Worm (Caenorhabditis elegans) whole organism, L1 larva: ENCODE measurements around the gene ZK287.9.
A peak's percentile ranks its signal among the peaks of the same experiment; 100 is the strongest.

Experiments
- C04F5.9 ChIP-seq: sonication (generic microtip); optimal IDR thresholded peaks from 2 replicates; lab custom pipeline; 2016; ENCODE audit warnings: missing genetic modification characterization, missing compliant biosample characterization
- C16A3.4 ChIP-seq: fragments of 150-350 bp; optimal IDR thresholded peaks from 2 replicates; lab custom pipeline; 2014; ENCODE audit warnings: missing biosample characterization, missing genetic modification characterization
- aha-1 ChIP-seq: fragments of 150-350 bp; optimal IDR thresholded peaks from 2 replicates; lab custom pipeline; 2014; ENCODE audit warnings: missing biosample characterization, missing genetic modification characterization
- alr-1 ChIP-seq: fragments of 200-800 bp; sonication (Bioruptor generic); optimal IDR thresholded peaks from 2 replicates; lab custom pipeline; 2018; ENCODE audit warnings: borderline replicate concordance, mild to moderate bottlenecking, missing genetic modification characterization, missing compliant biosample characterization
- aly-2 ChIP-seq: fragments of 150-350 bp; optimal IDR thresholded peaks from 2 replicates; lab custom pipeline; 2014; ENCODE audit warnings: missing biosample characterization, missing genetic modification characterization
- blmp-1 ChIP-seq: fragments of 150-350 bp; optimal IDR thresholded peaks from 2 replicates; lab custom pipeline; 2014; ENCODE audit warnings: missing biosample characterization, missing genetic modification characterization
- ceh-63 ChIP-seq: fragments of 200-800 bp; sonication (Bioruptor generic); optimal IDR thresholded peaks from 2 replicates; lab custom pipeline; 2018; ENCODE audit warnings: mild to moderate bottlenecking, missing genetic modification characterization, missing compliant biosample characterization
- ceh-82 ChIP-seq, 3 experiments: fragments of 150-350 bp in 1 of 3; sonication (generic microtip) in 2 of 3; optimal IDR thresholded peaks; 2 replicates each; lab custom pipeline; 2014 to 2017; ENCODE audit warnings: missing biosample characterization in 3 of 3, missing genetic modification characterization in 3 of 3
- ceh-88 ChIP-seq: fragments of 200-800 bp; sonication (Bioruptor generic); IDR thresholded peaks from 2 replicates; pipeline ENCODE4 v1.3.6; 2022; ENCODE audit warnings: missing genetic modification characterization, missing compliant biosample characterization
- dpl-1 ChIP-seq, 3 experiments: fragments of 150-350 bp in 2 of 3; sonication (generic microtip) in 1 of 3; optimal IDR thresholded peaks; 2 replicates each; lab custom pipeline; 2014 to 2017; ENCODE audit warnings: missing biosample characterization in 3 of 3, missing genetic modification characterization in 3 of 3, missing genetic modification reagents in 3 of 3
- efl-1 ChIP-seq, 4 experiments: fragments of 150-350 bp; optimal IDR thresholded peaks in 3 of 4; peaks in 1 of 4; 1 replicate in 1 of 4; 2 replicates in 3 of 4; lab custom pipeline; 2014; ENCODE audit warnings: missing biosample characterization in 2 of 4, missing genetic modification characterization in 2 of 4, missing genetic modification reagents in 2 of 4
- egl-13 ChIP-seq: sonication (generic microtip); optimal IDR thresholded peaks from 2 replicates; lab custom pipeline; 2016; ENCODE audit warnings: missing genotype, missing genetic modification reagents, missing genetic modification characterization, missing compliant biosample characterization
- elt-3 ChIP-seq, 6 experiments: fragments of 150-350 bp in 1 of 6; sonication (generic microtip); optimal IDR thresholded peaks; 2 replicates each; lab custom pipeline; 2017 to 2018; ENCODE audit warnings: missing biosample characterization in 6 of 6, missing genetic modification characterization in 6 of 6, inconsistent platforms in 1 of 6
- ets-5 ChIP-seq: fragments of 200-800 bp; sonication (Bioruptor generic); IDR thresholded peaks from 2 replicates; pipeline ENCODE4 v1.3.6; 2022; ENCODE audit warnings: missing genetic modification characterization, missing compliant biosample characterization
- fkh-10 ChIP-seq: sonication (generic microtip); optimal IDR thresholded peaks from 2 replicates; lab custom pipeline; 2017; ENCODE audit warnings: missing biosample characterization, missing genetic modification reagents, missing genetic modification characterization
- fkh-4 ChIP-seq: sonication (generic microtip); optimal IDR thresholded peaks from 2 replicates; lab custom pipeline; 2016; ENCODE audit warnings: missing compliant biosample characterization, missing genetic modification characterization, borderline replicate concordance
- fkh-8 ChIP-seq: sonication (generic microtip); optimal IDR thresholded peaks from 2 replicates; lab custom pipeline; 2016; ENCODE audit warnings: mild to moderate bottlenecking, missing genetic modification characterization, missing compliant biosample characterization
- fos-1 ChIP-seq: fragments of 150-350 bp; optimal IDR thresholded peaks from 2 replicates; lab custom pipeline; 2014; ENCODE audit warnings: missing biosample characterization, missing genetic modification characterization
- grh-1 ChIP-seq: fragments of 200-800 bp; sonication (Bioruptor generic); IDR thresholded peaks from 2 replicates; pipeline ENCODE4 v1.3.6; 2022; ENCODE audit warnings: missing genetic modification reagents, missing genetic modification characterization, missing compliant biosample characterization
- hpl-2 ChIP-seq: fragments of 150-350 bp; optimal IDR thresholded peaks from 2 replicates; lab custom pipeline; 2014; ENCODE audit warnings: missing biosample characterization, missing genetic modification reagents, missing genetic modification characterization
- irx-1 ChIP-seq: sonication (generic microtip); optimal IDR thresholded peaks from 2 replicates; lab custom pipeline; 2016; ENCODE audit warnings: missing genetic modification characterization, missing compliant biosample characterization
- isw-1 ChIP-seq: fragments of 200-800 bp; sonication (Bioruptor generic); IDR thresholded peaks from 2 replicates; pipeline ENCODE4 v1.3.6; 2022; ENCODE audit warnings: missing genetic modification characterization, missing compliant biosample characterization
- lin-14 ChIP-seq: fragments of 200-800 bp; sonication (Bioruptor generic); optimal IDR thresholded peaks from 2 replicates; lab custom pipeline; 2018; ENCODE audit warnings: mild to moderate bottlenecking, missing genetic modification characterization, moderate library complexity, missing compliant biosample characterization
- lin-15B ChIP-seq: fragments of 150-350 bp; sonication (generic microtip); optimal IDR thresholded peaks from 3 replicates; lab custom pipeline; 2014; ENCODE audit warnings: missing biosample characterization, missing genetic modification characterization
- lin-35 ChIP-seq, 2 experiments: fragments of 150-350 bp; optimal IDR thresholded peaks; 2 replicates each; lab custom pipeline; 2014; ENCODE audit warnings: missing biosample characterization in 2 of 2, missing genetic modification characterization in 2 of 2, missing genetic modification reagents in 2 of 2
- lsy-2 ChIP-seq, 2 experiments: fragments of 150-350 bp; optimal IDR thresholded peaks; 2 replicates each; lab custom pipeline; 2014; ENCODE audit warnings: missing biosample characterization in 2 of 2, missing genetic modification characterization in 2 of 2
- mab-9 ChIP-seq: fragments of 200-800 bp; sonication (Bioruptor generic); IDR thresholded peaks from 2 replicates; pipeline ENCODE4 v1.3.6; 2022; ENCODE audit warnings: missing genetic modification reagents, missing genetic modification characterization, missing compliant biosample characterization
- mep-1 ChIP-seq: fragments of 150-350 bp; optimal IDR thresholded peaks from 2 replicates; lab custom pipeline; 2014; ENCODE audit warnings: missing biosample characterization, missing genetic modification characterization
- nhr-11 ChIP-seq: fragments of 150-350 bp; optimal IDR thresholded peaks from 2 replicates; lab custom pipeline; 2014; ENCODE audit warnings: missing biosample characterization, missing genetic modification characterization
- nhr-19 ChIP-seq: fragments of 200-800 bp; sonication (Bioruptor generic); conservative IDR thresholded peaks from 2 replicates; pipeline ENCODE4 v1.3.6; 2022; ENCODE audit warnings: missing genetic modification characterization, missing compliant biosample characterization
- nhr-20 ChIP-seq: sonication (generic microtip); optimal IDR thresholded peaks from 2 replicates; lab custom pipeline; 2016; ENCODE audit warnings: mild to moderate bottlenecking, missing genetic modification characterization, missing compliant biosample characterization
- nhr-28 ChIP-seq: fragments of 150-350 bp; optimal IDR thresholded peaks from 2 replicates; lab custom pipeline; 2014; ENCODE audit warnings: missing biosample characterization, missing genetic modification characterization
- nhr-71 ChIP-seq: sonication (generic microtip); optimal IDR thresholded peaks from 2 replicates; lab custom pipeline; 2016; ENCODE audit warnings: mild to moderate bottlenecking, missing genetic modification characterization, moderate library complexity, missing compliant biosample characterization
- nhr-85 ChIP-seq: sonication (generic microtip); peaks from one replicate; lab custom pipeline; 2016; ENCODE audit warnings: missing genetic modification characterization, inconsistent platforms, missing compliant biosample characterization
- nhr-90 ChIP-seq: sonication (generic microtip); optimal IDR thresholded peaks from 2 replicates; lab custom pipeline; 2016; ENCODE audit warnings: mild to moderate bottlenecking, missing genetic modification characterization, missing compliant biosample characterization; ENCODE audit not compliant: poor library complexity
- pag-3 ChIP-seq: sonication (generic microtip); optimal IDR thresholded peaks from 2 replicates; lab custom pipeline; 2017; ENCODE audit warnings: missing genetic modification characterization, mild to moderate bottlenecking, missing compliant biosample characterization, antibody characterized with exemption, borderline replicate concordance; ENCODE audit not compliant: insufficient read depth
- pax-3 ChIP-seq: fragments of 200-800 bp; sonication (Bioruptor generic); optimal IDR thresholded peaks from 2 replicates; lab custom pipeline; 2018; ENCODE audit warnings: mild to moderate bottlenecking, missing genetic modification characterization, moderate library complexity, missing compliant biosample characterization
- pqm-1 ChIP-seq: sonication (generic microtip); optimal IDR thresholded peaks from 3 replicates; lab custom pipeline; 2017; ENCODE audit warnings: missing biosample characterization, missing genetic modification characterization
- rnt-1 ChIP-seq: sonication (generic microtip); optimal IDR thresholded peaks from 2 replicates; lab custom pipeline; 2016; ENCODE audit warnings: mild to moderate bottlenecking, missing genetic modification characterization, moderate library complexity, missing compliant biosample characterization
- skn-1 ChIP-seq: fragments of 150-350 bp; optimal IDR thresholded peaks from 2 replicates; lab custom pipeline; 2014; ENCODE audit warnings: missing biosample characterization, missing genetic modification characterization
- snu-23 ChIP-seq: sonication (generic microtip); optimal IDR thresholded peaks from 2 replicates; lab custom pipeline; 2016; ENCODE audit warnings: missing genetic modification characterization, missing compliant biosample characterization
- tbx-2 ChIP-seq: sonication (generic microtip); optimal IDR thresholded peaks from 2 replicates; lab custom pipeline; 2016; ENCODE audit warnings: missing genetic modification characterization, missing compliant biosample characterization
- unc-30 ChIP-seq: sonication (generic microtip); optimal IDR thresholded peaks from 2 replicates; lab custom pipeline; 2017; ENCODE audit warnings: missing biosample characterization, missing genetic modification characterization
- vab-15 ChIP-seq: sonication (generic microtip); optimal IDR thresholded peaks from 2 replicates; lab custom pipeline; 2017; ENCODE audit warnings: missing genotype, mild to moderate bottlenecking, missing genetic modification characterization, missing compliant biosample characterization

Gene ZK287.9

ce11 chrV:9633313-9633712 is 45.8 kb upstream of the ZK287.9 start, which contains the start of gene col-147:
Gene col-147 (minus strand): TSS chrV:9633338.
- TF ChIP-seq nhr-28 (tag; lab: Kevin White, UChicago) (no peak), pqm-1 (no peak), ceh-88 (no peak), efl-1 (optimal IDR thresholded peaks at IDR 0.05; lab: Kevin White, UChicago) (peak in 1 of 2 experiments; percentile 2), efl-1 (GFP tag; optimal IDR thresholded peaks at IDR 0.05 in 1 of 2; lab: Kevin White, UChicago) (no peak), irx-1 (tag; lab: Kevin White, UChicago) (peak; percentile 3), nhr-20 (tag; lab: Kevin White, UChicago) (peak; percentile 70), isw-1 (GFP tag; lab: Robert Waterston, UW) (no peak), nhr-85 (peak; percentile 91), lin-35 (GFP tag; optimal IDR thresholded peaks at IDR 0.05; lab: Kevin White, UChicago) (peak in 1 of 2 experiments; percentile 43), elt-3 (tag; optimal IDR thresholded peaks at IDR 0.05; lab: Kevin White, UChicago) (peak in 5 of 6 experiments; percentile 10 to 93 (median 74)), fos-1 (tag; lab: Kevin White, UChicago) (peak; percentile 1), nhr-71 (peak; percentile 47), ets-5 (GFP tag; lab: Robert Waterston, UW) (no peak), snu-23 (GFP tag; lab: Kevin White, UChicago) (peak; percentile 70), nhr-19 (peak; percentile 30), nhr-11 (tag; lab: Kevin White, UChicago) (no peak), nhr-90 (tag; lab: Kevin White, UChicago) (peak; percentile 48), fkh-4 (tag; lab: Kevin White, UChicago) (no peak), lin-14 (GFP tag; lab: Kevin White, UChicago) (peak; percentile 88), tbx-2 (tag; lab: Kevin White, UChicago) (peak; percentile 22), pax-3 (tag; lab: Kevin White, UChicago) (no peak), mep-1 (tag; lab: Kevin White, UChicago) (peak; percentile 39), blmp-1 (tag; lab: Kevin White, UChicago) (peak; percentile 66), hpl-2 (no peak)

ce11 chrV:9645507-9645906 is 33.6 kb upstream of the ZK287.9 start, which contains the start of the genes atl-1 and hcp-2:
Gene atl-1 (minus strand): TSS chrV:9645595.
Gene hcp-2 (plus strand): TSS chrV:9645859.
- TF ChIP-seq lin-15B (tag; lab: Kevin White, UChicago) (peak; percentile 11), dpl-1 (GFP tag; optimal IDR thresholded peaks at IDR 0.05; lab: Kevin White, UChicago) (peak; percentile 50 to 82 (median 70)), lin-35 (GFP tag; optimal IDR thresholded peaks at IDR 0.05; lab: Kevin White, UChicago) (peak; percentile 49 to 87), lsy-2 (tag; optimal IDR thresholded peaks at IDR 0.05; lab: Kevin White, UChicago) (no peak), C16A3.4 (peak; percentile 9), alr-1 (tag; lab: Kevin White, UChicago) (no peak), efl-1 (optimal IDR thresholded peaks at IDR 0.05; lab: Kevin White, UChicago) (peak; percentile 69 to 83), efl-1 (GFP tag; optimal IDR thresholded peaks at IDR 0.05 in 1 of 2; lab: Kevin White, UChicago) (peak; percentile 78 to 97)
- TF ChIP-seq, all 84 proteins: peak for 5

- no peak for TF ChIP-seq fkh-8 (tag; lab: Kevin White, UChicago)
Measured at ce11 chrV:9651294-9651693, 27.9 kb upstream of the ZK287.9 start, which contains the start of gene T06E4.21. Gene T06E4.21 (plus strand): TSS chrV:9651594.

ce11 chrV:9654154-9654805 is 24.9 kb upstream of the ZK287.9 start, which contains the start of gene cyp-29A4:
Gene cyp-29A4 (plus strand): TSS chrV:9654755.
- TF ChIP-seq pqm-1 (no peak), ceh-63 (no peak), unc-30 (tag; lab: Kevin White, UChicago) (no peak), ceh-82 (tag; optimal IDR thresholded peaks at IDR 0.05; lab: Kevin White, UChicago) (no peak), lin-35 (GFP tag; optimal IDR thresholded peaks at IDR 0.05; lab: Kevin White, UChicago) (peak in 1 of 2 experiments; percentile 29), vab-15 (peak; percentile 39), aly-2 (tag; lab: Kevin White, UChicago) (no peak), aha-1 (no peak), rnt-1 (tag; lab: Kevin White, UChicago) (no peak), pag-3 (tag; lab: Kevin White, UChicago) (no peak), grh-1 (GFP tag; lab: Robert Waterston, UW) (peak; percentile 68), skn-1 (tag; lab: Kevin White, UChicago) (no peak), fkh-10 (no peak), elt-3 (tag; optimal IDR thresholded peaks at IDR 0.05; lab: Kevin White, UChicago) (peak; percentile 69 to 96 (median 92)), nhr-90 (tag; lab: Kevin White, UChicago) (no peak), ceh-88 (no peak), egl-13 (tag; lab: Kevin White, UChicago) (no peak), C04F5.9 (tag; lab: Kevin White, UChicago) (no peak), mab-9 (GFP tag; lab: Robert Waterston, UW) (no peak), nhr-85 (peak; percentile 89)
